Worm (Caenorhabditis elegans): Measurements from ENCODE around the gene F43C11.7.

F43C11.7 gene

ce11 chrII:2356795-2357194 is 21.1 kb downstream of the F43C11.7 start, which contains the start of gene F43C11.1:
F43C11.1 (plus strand) TSS chrII:2357095.
- TF ChIP-seq him-1 (tag; optimal IDR thresholded peaks at IDR 0.05) = no peak
- TF ChIP-seq W03F9.2 (tag; optimal IDR thresholded peaks at IDR 0.05) = no peak
- TF ChIP-seq dao-5 (tag; optimal IDR thresholded peaks at IDR 0.05) = no peak

ce11 chrII:2359965-2360364 is 24.3 kb downstream of the F43C11.7 start, which contains the start of gene F43C11.16:
F43C11.16 (minus strand) TSS chrII:2360065.
- TF ChIP-seq dao-5 (tag; optimal IDR thresholded peaks at IDR 0.05) = no peak
- no peak for TF ChIP-seq W03F9.2 (tag; optimal IDR thresholded peaks at IDR 0.05)
- TF ChIP-seq him-1 (tag; optimal IDR thresholded peaks at IDR 0.05) = no peak

ce11 chrII:2363673-2364072 is 28.0 kb downstream of the F43C11.7 start, which contains the start of gene F43C11.11:
F43C11.11 (minus strand) TSS chrII:2363773.
- TF ChIP-seq W03F9.2 (tag; optimal IDR thresholded peaks at IDR 0.05) (no peak), dao-5 (tag; optimal IDR thresholded peaks at IDR 0.05) (no peak), him-1 (tag; optimal IDR thresholded peaks at IDR 0.05) (no peak)

- TF ChIP-seq him-1 (tag; optimal IDR thresholded peaks at IDR 0.05) = no peak
- no peak for TF ChIP-seq W03F9.2 (tag; optimal IDR thresholded peaks at IDR 0.05)
Observed at ce11 chrII:2366623-2367365, 31.1 kb downstream of the F43C11.7 start, which contains the start of the genes F43C11.12 and F16G10.5. F43C11.12 (minus strand) TSS chrII:2366723. F16G10.5 (plus strand) TSS chrII:2367315.

ce11 chrII:2368956-2369355 is 33.3 kb downstream of the F43C11.7 start, which contains the start of gene hpo-25:
hpo-25 (plus strand) TSS chrII:2369256.
- TF ChIP-seq W03F9.2 (tag; optimal IDR thresholded peaks at IDR 0.05) (no peak), dao-5 (tag; optimal IDR thresholded peaks at IDR 0.05) (no peak), him-1 (tag; optimal IDR thresholded peaks at IDR 0.05) (no peak)

- TF ChIP-seq him-1 (tag; optimal IDR thresholded peaks at IDR 0.05) (no peak), dao-5 (tag; optimal IDR thresholded peaks at IDR 0.05) (no peak), W03F9.2 (tag; optimal IDR thresholded peaks at IDR 0.05) (no peak)
Observed at ce11 chrII:2372090-2372489, 36.4 kb downstream of the F43C11.7 start, which contains the start of gene F16G10.3. F16G10.3 (plus strand) TSS chrII:2372390.

ce11 chrII:2374973-2375372 is 39.3 kb downstream of the F43C11.7 start, which contains the start of gene F16G10.2:
F16G10.2 (plus strand) TSS chrII:2375273.
- TF ChIP-seq dao-5 (tag; optimal IDR thresholded peaks at IDR 0.05) = no peak
- no peak for TF ChIP-seq W03F9.2 (tag; optimal IDR thresholded peaks at IDR 0.05)
- TF ChIP-seq him-1 (tag; optimal IDR thresholded peaks at IDR 0.05) = no peak

ce11 chrII:2377751-2378150 is 42.1 kb downstream of the F43C11.7 start, which contains the start of gene F16G10.6:
F16G10.6 (minus strand) TSS chrII:2377851.
- TF ChIP-seq W03F9.2 (tag; optimal IDR thresholded peaks at IDR 0.05) = no peak
- no peak for TF ChIP-seq him-1 (tag; optimal IDR thresholded peaks at IDR 0.05)
- TF ChIP-seq dao-5 (tag; optimal IDR thresholded peaks at IDR 0.05) = no peak

ce11 chrII:2378465-2379009 is 42.8 kb downstream of the F43C11.7 start:
- no peak for TF ChIP-seq him-1 (tag; optimal IDR thresholded peaks at IDR 0.05)
- no peak for TF ChIP-seq dao-5 (tag; optimal IDR thresholded peaks at IDR 0.05)
- peak; percentile 18 for TF ChIP-seq W03F9.2 (tag; optimal IDR thresholded peaks at IDR 0.05)

- TF ChIP-seq him-1 (tag; optimal IDR thresholded peaks at IDR 0.05) (no peak), dao-5 (tag; optimal IDR thresholded peaks at IDR 0.05) (no peak), W03F9.2 (tag; optimal IDR thresholded peaks at IDR 0.05) (no peak)
Observed at ce11 chrII:2379673-2380072, 44.0 kb downstream of the F43C11.7 start.

- TF ChIP-seq W03F9.2 (tag; optimal IDR thresholded peaks at IDR 0.05) = no peak
- TF ChIP-seq dao-5 (tag; optimal IDR thresholded peaks at IDR 0.05) = no peak
- no peak for TF ChIP-seq him-1 (tag; optimal IDR thresholded peaks at IDR 0.05)
Observed at ce11 chrII:2380174-2380573, 44.5 kb downstream of the F43C11.7 start, which contains the start of gene F16G10.7. F16G10.7 (minus strand) TSS chrII:2380274.

ce11 chrII:2383334-2383733 is 47.6 kb downstream of the F43C11.7 start, which contains the start of gene F16G10.8:
F16G10.8 (minus strand) TSS chrII:2383434.
- no peak for TF ChIP-seq dao-5 (tag; optimal IDR thresholded peaks at IDR 0.05)
- TF ChIP-seq him-1 (tag; optimal IDR thresholded peaks at IDR 0.05) = no peak
- TF ChIP-seq W03F9.2 (tag; optimal IDR thresholded peaks at IDR 0.05) = no peak

- TF ChIP-seq dao-5 (tag; optimal IDR thresholded peaks at IDR 0.05) (no peak), him-1 (tag; optimal IDR thresholded peaks at IDR 0.05) (no peak), W03F9.2 (tag; optimal IDR thresholded peaks at IDR 0.05) (no peak)
Observed at ce11 chrII:2385495-2385894, 49.8 kb downstream of the F43C11.7 start, which contains the start of gene F16G10.9. F16G10.9 (minus strand) TSS chrII:2385595.
